Fruit fly (Drosophila melanogaster): Measurements from ENCODE around the gene Osi22.
A peak's percentile ranks its signal among the peaks of the same experiment; 100 is the strongest.

Osi22 gene

dm6 chr3R:13305318-13305899, 15.0 kb downstream of the Osi22 start (continued):
- TF ChIP-seq CG11398 (GFP tag; optimal IDR thresholded peaks at IDR 0.05) (no peak), unpg (GFP tag; optimal IDR thresholded peaks at IDR 0.05) (peak; percentile 52), CG13775 (GFP tag; optimal IDR thresholded peaks at IDR 0.05) (peak; percentile 3), zfh1 (GFP tag; IDR thresholded peaks at IDR 0.05) (peak; percentile 32; the same call in 1 of the 3 replicates), Dip2 (GFP tag; IDR thresholded peaks at IDR 0.05) (no peak), CG11456 (GFP tag; IDR thresholded peaks at IDR 0.05) (0 out of 3 replicates have a peak, but pooled peaks have one; percentile 58), rib (GFP tag; IDR thresholded peaks at IDR 0.05) (no peak), CrebB (tag; optimal IDR thresholded peaks at IDR 0.05) (no peak), gsb-n (tag; optimal IDR thresholded peaks at IDR 0.05) (peak; percentile 73), CG30403 (GFP tag; optimal IDR thresholded peaks at IDR 0.05) (peak; percentile 48), zen (tag; optimal IDR thresholded peaks at IDR 0.05) (no peak), Hey (tag; optimal IDR thresholded peaks at IDR 0.05) (no peak), Six4 (GFP tag; optimal IDR thresholded peaks at IDR 0.05) (peak; percentile 33), zf30C (GFP tag; optimal IDR thresholded peaks at IDR 0.05) (no peak), br (optimal IDR thresholded peaks at IDR 0.05) (no peak), Eip74EF (GFP tag; optimal IDR thresholded peaks at IDR 0.05) (peak in 1 of 2 experiments; percentile 45), CG30020 (tag; optimal IDR thresholded peaks at IDR 0.05) (no peak), vfl (GFP tag; optimal IDR thresholded peaks at IDR 0.05) (no peak), tup (GFP tag; optimal IDR thresholded peaks at IDR 0.05) (no peak), CG3847 (GFP tag; IDR thresholded peaks at IDR 0.05) (no peak), Oli (tag; optimal IDR thresholded peaks at IDR 0.05) (peak; percentile 53), Hr39 (optimal IDR thresholded peaks at IDR 0.05) (no peak), CG7556 (GFP tag; optimal IDR thresholded peaks at IDR 0.05) (peak; percentile 69), kay (GFP tag; optimal IDR thresholded peaks at IDR 0.05) (no peak), CG10366 (GFP tag; IDR thresholded peaks at IDR 0.05) (no peak), Bteb2 (GFP tag; optimal IDR thresholded peaks at IDR 0.05) (no peak), tap (tag; optimal IDR thresholded peaks at IDR 0.05) (peak; percentile 27), shn (GFP tag; optimal IDR thresholded peaks at IDR 0.05) (no peak), Ets97D (GFP tag; optimal IDR thresholded peaks at IDR 0.05) (no peak), CG8478 (optimal IDR thresholded peaks at IDR 0.05) (no peak), CG31388 (GFP tag; optimal IDR thresholded peaks at IDR 0.05) (no peak), lola (GFP tag; optimal IDR thresholded peaks at IDR 0.05) (peak in 1 of 3 experiments; percentile 90), Xbp1 (GFP tag; optimal IDR thresholded peaks at IDR 0.05) (peak; percentile 45), usp (GFP tag; optimal IDR thresholded peaks at IDR 0.05) (no peak), NfI (GFP tag; optimal IDR thresholded peaks at IDR 0.05) (no peak), pita (GFP tag; optimal IDR thresholded peaks at IDR 0.05) (no peak), CG14441 (GFP tag; IDR thresholded peaks at IDR 0.05) (no peak), CG17361 (GFP tag; IDR thresholded peaks at IDR 0.05) (peak; percentile 88; the same call in 2 of the 3 replicates), gfzf (GFP tag; optimal IDR thresholded peaks at IDR 0.05) (no peak), Ravus (GFP tag; IDR thresholded peaks at IDR 0.05) (no peak), CG2202 (tag; optimal IDR thresholded peaks at IDR 0.05) (peak; percentile 55), CoRest (tag; optimal IDR thresholded peaks at IDR 0.05) (peak; percentile 72), CG17568 (GFP tag; optimal IDR thresholded peaks at IDR 0.05) (no peak), CG11093 (GFP tag; IDR thresholded peaks at IDR 0.05) (0 out of 3 replicates have a peak, but pooled peaks have one; percentile 36), CG6689 (GFP tag; IDR thresholded peaks at IDR 0.05) (0 out of 2 replicates have a peak, but pooled peaks have one; percentile 51), CG13123 (GFP tag; optimal IDR thresholded peaks at IDR 0.05) (no peak), CG33557 (GFP tag; optimal IDR thresholded peaks at IDR 0.05) (peak; percentile 60), dmrt11E (tag; optimal IDR thresholded peaks at IDR 0.05) (peak; percentile 79), CG8765 (GFP tag; IDR thresholded peaks at IDR 0.05) (no peak), trem (tag; optimal IDR thresholded peaks at IDR 0.05) (peak; percentile 68), grau (tag; optimal IDR thresholded peaks at IDR 0.05) (peak; percentile 62), CG11696 (GFP tag; IDR thresholded peaks at IDR 0.05) (no peak)

Measured in whole organism, embryonic.